Worm (Caenorhabditis elegans): ENCODE measurements around the gene lido-9.

DNA sequence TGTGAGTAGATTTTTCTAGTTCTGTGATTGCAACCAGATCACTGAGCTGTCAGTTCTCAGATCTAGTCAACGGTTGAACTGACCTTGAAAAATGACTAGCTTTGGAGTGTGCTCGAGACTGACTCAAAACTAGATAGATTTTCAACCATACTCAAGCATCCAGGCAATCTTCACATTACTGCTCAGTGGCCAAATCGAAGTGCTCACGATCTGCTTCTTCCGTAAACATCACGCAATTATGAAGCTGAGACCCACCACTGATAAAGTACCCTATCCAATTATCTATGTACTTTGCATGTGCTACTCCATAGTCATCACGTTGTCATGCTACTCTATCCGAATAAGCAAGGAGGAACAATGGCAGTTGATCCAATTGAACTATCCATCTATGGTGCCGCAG is 50.8 kb downstream of the lido-9 start:
- TF ChIP-seq snpc-4 (tag; optimal IDR thresholded peaks at IDR 0.05) (no peak), unc-39 (tag; optimal IDR thresholded peaks at IDR 0.05) (no peak), nhr-77 (tag; optimal IDR thresholded peaks at IDR 0.05) (no peak), pha-4 (GFP tag; IDR thresholded peaks at IDR 0.05) (no peak), pha-4 (tag; optimal IDR thresholded peaks at IDR 0.05) (no peak), fkh-10 (GFP tag; optimal IDR thresholded peaks at IDR 0.05) (no peak), unc-62 (GFP tag; optimal IDR thresholded peaks at IDR 0.05 in 1 of 2) (peak in 1 of 2 experiments; percentile 94), unc-62 (tag; optimal IDR thresholded peaks at IDR 0.05) (no peak), ceh-82 (tag; optimal IDR thresholded peaks at IDR 0.05) (no peak), dve-1 (tag; optimal IDR thresholded peaks at IDR 0.05; ENCODE audit: insufficient read depth) (no peak), R02D3.7 (tag; optimal IDR thresholded peaks at IDR 0.05) (no peak), Y5F2A.4 (GFP tag; optimal IDR thresholded peaks at IDR 0.05) (no peak), jun-1 (tag; optimal IDR thresholded peaks at IDR 0.05) (no peak)
